Worm (Caenorhabditis elegans) whole organism, early embryonic: Measurements from ENCODE around the gene srh-24.

Experiments
- B0310.2 ChIP-seq: sonication (generic microtip); optimal IDR thresholded peaks from 2 replicates; lab custom pipeline; 2016; ENCODE audit warnings: mild to moderate bottlenecking, missing genetic modification characterization, missing compliant biosample characterization
- ama-1 ChIP-seq: fragments of 150-350 bp; optimal IDR thresholded peaks from 2 replicates; lab custom pipeline; 2014
- ceh-36 ChIP-seq: sonication (generic microtip); optimal IDR thresholded peaks from 2 replicates; lab custom pipeline; 2016; ENCODE audit warnings: missing genetic modification characterization, inconsistent platforms, missing compliant biosample characterization
- ets-7 ChIP-seq: sonication (generic microtip); optimal IDR thresholded peaks from 2 replicates; lab custom pipeline; 2016; ENCODE audit warnings: missing genotype, missing genetic modification characterization, missing compliant biosample characterization
- flt-1 ChIP-seq: fragments of 200-800 bp; sonication (Bioruptor generic); IDR thresholded peaks from 2 replicates; pipeline ENCODE4 v1.3.6; 2022; ENCODE audit warnings: missing genetic modification characterization, missing compliant biosample characterization
- hmg-4 ChIP-seq: fragments of 200-800 bp; sonication (Bioruptor generic); optimal IDR thresholded peaks from 2 replicates; lab custom pipeline; 2018; ENCODE audit warnings: mild to moderate bottlenecking, missing genetic modification characterization, missing compliant biosample characterization
- hnd-1 ChIP-seq: sonication (generic microtip); optimal IDR thresholded peaks from 2 replicates; lab custom pipeline; 2016; ENCODE audit warnings: missing genetic modification characterization, missing compliant biosample characterization
- sea-1 ChIP-seq: fragments of 200-800 bp; sonication (Bioruptor generic); conservative IDR thresholded peaks from 2 replicates; pipeline ENCODE4 v1.3.6; 2022; ENCODE audit warnings: missing genetic modification characterization, missing compliant biosample characterization
- tbx-11 ChIP-seq: fragments of 200-800 bp; sonication (Bioruptor generic); IDR thresholded peaks from 2 replicates; pipeline ENCODE4 v1.3.6; 2022; ENCODE audit warnings: missing genetic modification characterization, missing compliant biosample characterization
- tbx-37 ChIP-seq: fragments of 200-800 bp; sonication (Bioruptor generic); conservative IDR thresholded peaks from 2 replicates; pipeline ENCODE4 v1.3.6; 2022; ENCODE audit warnings: missing genetic modification reagents, missing genetic modification characterization, missing compliant biosample characterization

ce11 chrV:13920730-13921129, 40.1 kb downstream of the srh-24 start, which contains the start of gene srx-42:
- TF ChIP-seq B0310.2 (tag; lab: Kevin White, UChicago) (no peak), hnd-1 (tag; lab: Kevin White, UChicago) (no peak), tbx-37 (GFP tag; lab: Robert Waterston, UW) (no peak), ama-1 (lab: Kevin White, UChicago) (no peak), tbx-11 (no peak), hmg-4 (no peak), flt-1 (GFP tag; lab: Robert Waterston, UW) (no peak), ets-7 (tag; lab: Kevin White, UChicago) (no peak), sea-1 (GFP tag; lab: Robert Waterston, UW) (no peak), ceh-36 (no peak)
